Worm (Caenorhabditis elegans) whole organism, young adult: ENCODE measurements around the gene nhr-141.

ENCODE experiments used
- hrde-1 ChIP-seq: sonication (generic microtip); optimal IDR thresholded peaks from 2 replicates; lab custom pipeline; 2016; ENCODE audit warnings: missing genetic modification characterization, mild to moderate bottlenecking, missing compliant biosample characterization, moderate library complexity, missing genotype, missing genetic modification reagents, borderline replicate concordance
- tbp1 ChIP-seq: fragments of 200-800 bp; sonication (Bioruptor generic); optimal IDR thresholded peaks from 2 replicates; lab custom pipeline; 2018; ENCODE audit warnings: mild to moderate bottlenecking, missing genetic modification characterization, missing compliant biosample characterization

DNA sequence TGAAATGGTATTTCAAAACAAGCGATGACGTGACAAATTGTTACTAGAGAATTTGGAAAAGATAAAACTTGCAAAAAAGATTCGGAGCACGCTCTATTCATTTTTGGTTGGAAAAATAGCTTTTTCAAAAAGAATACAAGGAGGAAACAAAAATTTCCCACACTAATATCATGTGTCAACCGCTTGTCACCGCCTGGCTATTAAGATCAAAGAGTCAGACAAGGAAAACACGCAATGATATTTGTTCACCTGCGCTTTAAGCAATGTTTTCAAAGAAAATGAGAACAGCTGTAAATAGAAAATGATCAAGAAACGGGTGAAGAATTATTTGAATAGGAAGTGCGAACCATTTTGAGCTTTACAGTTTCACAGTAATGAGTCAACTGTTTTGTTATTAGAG is 32.3 kb downstream of the nhr-141 start, which contains the start of gene srh-125:
- no peak for TF ChIP-seq hrde-1 (tag; lab: Kevin White, UChicago)
- TF ChIP-seq tbp1 (GFP tag; lab: Kevin White, UChicago): no peak
